Fruit fly (Drosophila melanogaster): ENCODE measurements around the gene CG34345.

CG34345 gene

dm6 chr2L:6643218-6643756 lies 20.4 kb downstream of the CG34345 start:
- TF ChIP-seq CG7101 (tag; optimal IDR thresholded peaks at IDR 0.05): no peak
- TF ChIP-seq CG5204 (GFP tag; optimal IDR thresholded peaks at IDR 0.05): no peak
- no peak for TF ChIP-seq Clk (GFP tag; optimal IDR thresholded peaks at IDR 0.05)
- no peak for TF ChIP-seq pad (GFP tag; optimal IDR thresholded peaks at IDR 0.05)
- TF ChIP-seq tj (GFP tag; optimal IDR thresholded peaks at IDR 0.05): peak; percentile 85
- peak; percentile 4 for TF ChIP-seq Crg-1 (GFP tag; optimal IDR thresholded peaks at IDR 0.05)
- TF ChIP-seq kay (GFP tag; ENCODE audit: borderline replicate concordance): peak; percentile 37
- TF ChIP-seq toe (GFP tag; optimal IDR thresholded peaks at IDR 0.05): no peak
- TF ChIP-seq Mnt (GFP tag; optimal IDR thresholded peaks at IDR 0.05): peak; percentile 7

dm6 chr2L:6644421-6645059 lies 21.6 kb downstream of the CG34345 start:
- TF ChIP-seq tj (GFP tag; optimal IDR thresholded peaks at IDR 0.05) (peak; percentile 93), Mnt (GFP tag; optimal IDR thresholded peaks at IDR 0.05) (peak; percentile 48), Crg-1 (GFP tag; optimal IDR thresholded peaks at IDR 0.05) (peak; percentile 19), CG33017 (tag; optimal IDR thresholded peaks at IDR 0.05) (no peak), kay (GFP tag; ENCODE audit: borderline replicate concordance) (peak; percentile 99), cic (GFP tag; optimal IDR thresholded peaks at IDR 0.05) (peak; percentile 52)

- TF ChIP-seq bab1 (GFP tag; optimal IDR thresholded peaks at IDR 0.05): peak; percentile 86
- TF ChIP-seq CG7045 (GFP tag; optimal IDR thresholded peaks at IDR 0.05): peak; percentile 91
- TF ChIP-seq cnc (optimal IDR thresholded peaks at IDR 0.05): no peak
- TF ChIP-seq kay (GFP tag; ENCODE audit: borderline replicate concordance): peak; percentile 98
- TF ChIP-seq toe (GFP tag; optimal IDR thresholded peaks at IDR 0.05): no peak
- TF ChIP-seq ovo (GFP tag; optimal IDR thresholded peaks at IDR 0.05): peak; percentile 88
- TF ChIP-seq tj (GFP tag; optimal IDR thresholded peaks at IDR 0.05): peak; percentile 82
- peak; percentile 84 for TF ChIP-seq CG1620 (GFP tag; optimal IDR thresholded peaks at IDR 0.05)
- TF ChIP-seq Mnt (GFP tag; optimal IDR thresholded peaks at IDR 0.05): peak; percentile 69
- peak; percentile 82 for TF ChIP-seq Clk (GFP tag; optimal IDR thresholded peaks at IDR 0.05)
- peak; percentile 94 for TF ChIP-seq CG33017 (tag; optimal IDR thresholded peaks at IDR 0.05)
- TF ChIP-seq cic (GFP tag; optimal IDR thresholded peaks at IDR 0.05): peak; percentile 84
- TF ChIP-seq Crg-1 (GFP tag; optimal IDR thresholded peaks at IDR 0.05): peak; percentile 79
- TF ChIP-seq CG7101 (tag; optimal IDR thresholded peaks at IDR 0.05): peak; percentile 95
- peak; percentile 90 for TF ChIP-seq Hr96 (GFP tag; optimal IDR thresholded peaks at IDR 0.05)
- TF ChIP-seq CG5204 (GFP tag; optimal IDR thresholded peaks at IDR 0.05): peak; percentile 92
- TF ChIP-seq CG12768 (GFP tag; optimal IDR thresholded peaks at IDR 0.05): peak; percentile 90
- peak; percentile 69 for TF ChIP-seq pad (GFP tag; optimal IDR thresholded peaks at IDR 0.05)
- peak; percentile 90 for TF ChIP-seq CG14711 (tag; optimal IDR thresholded peaks at IDR 0.05)
- peak; percentile 93 for TF ChIP-seq CG11617 (GFP tag; optimal IDR thresholded peaks at IDR 0.05)
These were observed 24.3 kb downstream of the CG34345 start for dm6 chr2L:6647103-6647711.

- TF ChIP-seq CG7101 (tag; optimal IDR thresholded peaks at IDR 0.05): peak; percentile 92
- peak; percentile 85 for TF ChIP-seq CG14711 (tag; optimal IDR thresholded peaks at IDR 0.05)
- TF ChIP-seq CG5204 (GFP tag; optimal IDR thresholded peaks at IDR 0.05): no peak
- TF ChIP-seq CG12768 (GFP tag; optimal IDR thresholded peaks at IDR 0.05): peak; percentile 94
- TF ChIP-seq Hr96 (GFP tag; optimal IDR thresholded peaks at IDR 0.05): no peak
- no peak for TF ChIP-seq cnc (optimal IDR thresholded peaks at IDR 0.05)
- peak; percentile 88 for TF ChIP-seq Clk (GFP tag; optimal IDR thresholded peaks at IDR 0.05)
- peak; percentile 93 for TF ChIP-seq CG33017 (tag; optimal IDR thresholded peaks at IDR 0.05)
- peak; percentile 91 for TF ChIP-seq bab1 (GFP tag; optimal IDR thresholded peaks at IDR 0.05)
- peak; percentile 88 for TF ChIP-seq ovo (GFP tag; optimal IDR thresholded peaks at IDR 0.05)
- TF ChIP-seq Crg-1 (GFP tag; optimal IDR thresholded peaks at IDR 0.05): peak; percentile 91
- TF ChIP-seq toe (GFP tag; optimal IDR thresholded peaks at IDR 0.05): no peak
- TF ChIP-seq CG11617 (GFP tag; optimal IDR thresholded peaks at IDR 0.05): peak; percentile 95
- TF ChIP-seq CG1620 (GFP tag; optimal IDR thresholded peaks at IDR 0.05): peak; percentile 82
- peak; percentile 79 for TF ChIP-seq tj (GFP tag; optimal IDR thresholded peaks at IDR 0.05)
- TF ChIP-seq pad (GFP tag; optimal IDR thresholded peaks at IDR 0.05): peak; percentile 78
- peak; percentile 97 for TF ChIP-seq CG7045 (GFP tag; optimal IDR thresholded peaks at IDR 0.05)
- no peak for TF ChIP-seq kay (GFP tag; ENCODE audit: borderline replicate concordance)
- peak; percentile 83 for TF ChIP-seq Mnt (GFP tag; optimal IDR thresholded peaks at IDR 0.05)
- peak; percentile 64 for TF ChIP-seq cic (GFP tag; optimal IDR thresholded peaks at IDR 0.05)
These were observed 25.3 kb downstream of the CG34345 start for dm6 chr2L:6648163-6648628.

- TF ChIP-seq CG12768 (GFP tag; optimal IDR thresholded peaks at IDR 0.05) (no peak), Crg-1 (GFP tag; optimal IDR thresholded peaks at IDR 0.05) (no peak), CG7101 (tag; optimal IDR thresholded peaks at IDR 0.05) (peak; percentile 32), CG7045 (GFP tag; optimal IDR thresholded peaks at IDR 0.05) (peak; percentile 10), cic (GFP tag; optimal IDR thresholded peaks at IDR 0.05) (peak; percentile 0), Hr96 (GFP tag; optimal IDR thresholded peaks at IDR 0.05) (no peak), ovo (GFP tag; optimal IDR thresholded peaks at IDR 0.05) (no peak), Mnt (GFP tag; optimal IDR thresholded peaks at IDR 0.05) (no peak), CG5204 (GFP tag; optimal IDR thresholded peaks at IDR 0.05) (no peak), kay (GFP tag; ENCODE audit: borderline replicate concordance) (no peak), CG1620 (GFP tag; optimal IDR thresholded peaks at IDR 0.05) (peak; percentile 8), tj (GFP tag; optimal IDR thresholded peaks at IDR 0.05) (peak; percentile 98), Clk (GFP tag; optimal IDR thresholded peaks at IDR 0.05) (no peak), pad (GFP tag; optimal IDR thresholded peaks at IDR 0.05) (peak; percentile 9), CG11617 (GFP tag; optimal IDR thresholded peaks at IDR 0.05) (no peak), cnc (optimal IDR thresholded peaks at IDR 0.05) (no peak), CG14711 (tag; optimal IDR thresholded peaks at IDR 0.05) (peak; percentile 60), CG33017 (tag; optimal IDR thresholded peaks at IDR 0.05) (no peak), bab1 (GFP tag; optimal IDR thresholded peaks at IDR 0.05) (peak; percentile 46), toe (GFP tag; optimal IDR thresholded peaks at IDR 0.05) (no peak)
These were observed 26.3 kb downstream of the CG34345 start, which contains the start of the genes CG31635 and Tango1 for dm6 chr2L:6649085-6649754. Gene CG31635 (minus strand): TSS chr2L:6649114. Gene Tango1 (plus strand): TSS chr2L:6649388.
